Worm (Caenorhabditis elegans) whole organism, mixed stage, embryonic: ENCODE measurements around the gene C18B10.6.

ENCODE experiments used
- M03D4.4 ChIP-seq: sonication (generic microtip); optimal IDR thresholded peaks from 2 replicates; lab custom pipeline; 2017; ENCODE audit warnings: mild to moderate bottlenecking, missing genetic modification characterization, missing compliant biosample characterization
- bed-3 ChIP-seq: fragments of 200-800 bp; sonication (Bioruptor generic); optimal IDR thresholded peaks from 3 replicates; lab custom pipeline; 2018; ENCODE audit warnings: mild to moderate bottlenecking, missing genetic modification characterization, moderate library complexity, missing compliant biosample characterization
- blmp-1 ChIP-seq: fragments of 150-350 bp; optimal IDR thresholded peaks from 2 replicates; lab custom pipeline; 2014; ENCODE audit warnings: missing biosample characterization, missing genetic modification characterization
- ceh-39 ChIP-seq: fragments of 150-350 bp; optimal IDR thresholded peaks from 2 replicates; lab custom pipeline; 2014; ENCODE audit warnings: missing biosample characterization, missing genetic modification characterization
- ceh-43 ChIP-seq: fragments of 200-800 bp; sonication (Bioruptor generic); optimal IDR thresholded peaks from 2 replicates; lab custom pipeline; 2018; ENCODE audit warnings: mild to moderate bottlenecking, missing genetic modification characterization, moderate library complexity, missing compliant biosample characterization
- ces-1 ChIP-seq: fragments of 150-350 bp; optimal IDR thresholded peaks from 2 replicates; lab custom pipeline; 2014; ENCODE audit warnings: missing biosample characterization, missing genetic modification reagents, missing genetic modification characterization
- drap-1 ChIP-seq: fragments of 200-800 bp; sonication (Bioruptor generic); optimal IDR thresholded peaks from 3 replicates; lab custom pipeline; 2018; ENCODE audit warnings: mild to moderate bottlenecking, missing genetic modification characterization, missing compliant biosample characterization
- elt-1 ChIP-seq: sonication (generic microtip); optimal IDR thresholded peaks from 2 replicates; lab custom pipeline; 2017; ENCODE audit warnings: missing genetic modification characterization, mild to moderate bottlenecking, missing compliant biosample characterization, antibody characterized with exemption, moderate library complexity, borderline replicate concordance; ENCODE audit not compliant: insufficient read depth
- elt-3 ChIP-seq: fragments of 150-350 bp; optimal IDR thresholded peaks from 2 replicates; lab custom pipeline; 2014; ENCODE audit warnings: missing biosample characterization, missing genetic modification characterization
- flh-1 ChIP-seq: fragments of 200-800 bp; sonication (Bioruptor generic); optimal IDR thresholded peaks from 2 replicates; lab custom pipeline; 2018; ENCODE audit warnings: mild to moderate bottlenecking, missing genetic modification characterization, moderate library complexity, missing compliant biosample characterization
- hlh-1 ChIP-seq: fragments of 150-350 bp; optimal IDR thresholded peaks from 2 replicates; lab custom pipeline; 2014; ENCODE audit warnings: missing biosample characterization, missing genetic modification reagents, missing genetic modification characterization
- lin-13 ChIP-seq: fragments of 150-350 bp; optimal IDR thresholded peaks from 2 replicates; lab custom pipeline; 2014; ENCODE audit warnings: missing biosample characterization, missing genetic modification characterization
- lin-32 ChIP-seq: fragments of 200-800 bp; sonication (Bioruptor generic); optimal IDR thresholded peaks from 2 replicates; lab custom pipeline; 2018; ENCODE audit warnings: mild to moderate bottlenecking, missing genetic modification characterization, missing compliant biosample characterization
- lsy-2 ChIP-seq: fragments of 150-350 bp; optimal IDR thresholded peaks from 2 replicates; lab custom pipeline; 2014; ENCODE audit warnings: missing biosample characterization, missing genetic modification characterization
- mep-1 ChIP-seq: fragments of 150-350 bp; optimal IDR thresholded peaks from 2 replicates; lab custom pipeline; 2017; ENCODE audit warnings: missing biosample characterization, missing genetic modification reagents, missing genetic modification characterization, inconsistent platforms
- mls-2 ChIP-seq: sonication (generic microtip); optimal IDR thresholded peaks from 2 replicates; lab custom pipeline; 2016; ENCODE audit warnings: mild to moderate bottlenecking, missing genetic modification characterization, moderate library complexity, missing compliant biosample characterization
- nhr-12 ChIP-seq: fragments of 150-350 bp; optimal IDR thresholded peaks from 2 replicates; lab custom pipeline; 2014; ENCODE audit warnings: missing biosample characterization, missing genetic modification characterization
- nhr-2 ChIP-seq: fragments of 150-350 bp; optimal IDR thresholded peaks from 2 replicates; lab custom pipeline; 2014; ENCODE audit warnings: missing biosample characterization, missing genetic modification characterization
- nhr-237 ChIP-seq: fragments of 150-350 bp; optimal IDR thresholded peaks from 2 replicates; lab custom pipeline; 2014; ENCODE audit warnings: missing biosample characterization, missing genetic modification characterization
- nhr-28 ChIP-seq: fragments of 150-350 bp; optimal IDR thresholded peaks from 2 replicates; lab custom pipeline; 2014; ENCODE audit warnings: missing biosample characterization, missing genetic modification characterization
- nhr-76 ChIP-seq: sonication (generic microtip); optimal IDR thresholded peaks from 2 replicates; lab custom pipeline; 2017; ENCODE audit warnings: missing biosample characterization, missing genetic modification characterization
- pha-4 ChIP-seq: fragments of 150-350 bp; optimal IDR thresholded peaks from 2 replicates; lab custom pipeline; 2018; ENCODE audit warnings: missing biosample characterization, missing genetic modification reagents, missing genetic modification characterization
- sem-2 ChIP-seq: fragments of 200-800 bp; sonication (Bioruptor generic); optimal IDR thresholded peaks from 2 replicates; lab custom pipeline; 2018; ENCODE audit warnings: mild to moderate bottlenecking, missing genetic modification characterization, missing compliant biosample characterization
- snpc-4 ChIP-seq: fragments of 150-350 bp; optimal IDR thresholded peaks from 2 replicates; lab custom pipeline; 2014; ENCODE audit warnings: missing biosample characterization, missing genetic modification characterization
- sptf-1 ChIP-seq: sonication (generic microtip); optimal IDR thresholded peaks from 2 replicates; lab custom pipeline; 2017; ENCODE audit warnings: mild to moderate bottlenecking, missing genetic modification characterization, moderate library complexity, missing compliant biosample characterization
- tbx-8 ChIP-seq: fragments of 200-800 bp; sonication (Bioruptor generic); optimal IDR thresholded peaks from 2 replicates; lab custom pipeline; 2018; ENCODE audit warnings: mild to moderate bottlenecking, missing genetic modification characterization, moderate library complexity, missing compliant biosample characterization
- unc-120 ChIP-seq: sonication (generic microtip); optimal IDR thresholded peaks from 2 replicates; lab custom pipeline; 2017; ENCODE audit warnings: missing genetic modification characterization, missing compliant biosample characterization; ENCODE audit not compliant: poor library complexity, severe bottlenecking
- unc-39 ChIP-seq: fragments of 150-350 bp; optimal IDR thresholded peaks from 2 replicates; lab custom pipeline; 2014; ENCODE audit warnings: missing biosample characterization, missing genetic modification characterization
- unc-62 ChIP-seq: fragments of 150-350 bp; optimal IDR thresholded peaks from 2 replicates; lab custom pipeline; 2014; ENCODE audit warnings: missing biosample characterization, missing genetic modification reagents, missing genetic modification characterization
- zip-8 ChIP-seq: fragments of 150-350 bp; optimal IDR thresholded peaks from 2 replicates; lab custom pipeline; 2014; ENCODE audit warnings: missing biosample characterization, missing genetic modification characterization
- ztf-11 ChIP-seq: fragments of 150-350 bp; optimal IDR thresholded peaks from 2 replicates; lab custom pipeline; 2014; ENCODE audit warnings: missing biosample characterization, missing genetic modification characterization

The C18B10.6 gene

DNA sequence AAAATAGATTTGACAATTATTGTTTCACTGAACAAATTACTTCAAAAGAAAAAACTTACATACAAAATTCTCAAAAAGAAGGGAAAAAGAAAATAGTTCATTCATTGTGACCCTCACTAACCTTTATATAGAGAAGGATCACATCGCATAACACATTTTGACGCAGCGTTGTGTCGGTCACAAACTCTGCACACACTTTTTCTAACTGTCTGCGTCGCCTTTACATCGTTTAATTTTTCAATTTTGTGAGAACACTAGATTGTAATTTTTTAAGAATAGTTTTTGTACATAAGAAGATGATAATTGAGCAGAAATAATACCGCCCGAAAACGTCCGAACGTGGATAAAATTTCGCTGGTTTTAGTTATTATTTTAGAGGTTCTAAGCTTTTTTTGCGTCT, at the start of gene C18B10.6:
C18B10.6 (minus strand) TSS at position 101 of the 400 bp plus-strand sequence.
- TF ChIP-seq mep-1: no peak
- TF ChIP-seq nhr-237 (tag; lab: Kevin White, UChicago): no peak
- no peak for TF ChIP-seq flh-1 (GFP tag; lab: Kevin White, UChicago)
- TF ChIP-seq unc-62 (GFP tag; lab: Kevin White, UChicago): no peak
- TF ChIP-seq elt-1 (tag; lab: Kevin White, UChicago): no peak
- TF ChIP-seq tbx-8 (GFP tag; lab: Kevin White, UChicago): no peak
- no peak for TF ChIP-seq sptf-1 (tag; lab: Kevin White, UChicago)
- TF ChIP-seq lin-32 (GFP tag; lab: Kevin White, UChicago): no peak
- no peak for TF ChIP-seq mls-2 (tag; lab: Kevin White, UChicago)
- TF ChIP-seq drap-1 (GFP tag; lab: Kevin White, UChicago): no peak
- TF ChIP-seq ztf-11 (tag; lab: Kevin White, UChicago): no peak
- no peak for TF ChIP-seq snpc-4
- TF ChIP-seq ceh-39: no peak

DNA sequence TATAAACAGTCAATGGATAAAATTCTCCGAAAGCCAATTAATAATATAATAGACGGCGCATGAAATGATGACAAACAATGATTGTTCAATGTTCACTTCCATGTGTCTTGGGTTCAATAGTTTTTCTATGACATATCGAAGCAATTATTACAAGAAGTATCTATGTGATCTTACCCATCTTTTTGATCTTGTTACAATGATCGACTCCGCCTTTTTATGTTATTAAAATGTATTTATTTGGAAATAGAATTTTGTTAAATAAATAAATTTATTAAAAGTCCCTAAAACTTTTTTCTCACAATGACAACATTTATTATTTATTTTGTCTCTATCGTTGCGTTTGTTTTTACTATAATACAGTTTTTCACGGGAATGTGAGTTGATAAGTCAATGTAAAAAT, 49.0 kb upstream of the C18B10.6 start, which contains the start of gene swt-2:
swt-2 (plus strand) TSS at position 301 of the 400 bp plus-strand sequence.
- no peak for TF ChIP-seq sem-2 (GFP tag; lab: Kevin White, UChicago)
- no peak for TF ChIP-seq ceh-39
- TF ChIP-seq nhr-12 (tag; lab: Kevin White, UChicago): no peak
- no peak for TF ChIP-seq hlh-1 (tag; lab: Kevin White, UChicago)
- no peak for TF ChIP-seq tbx-8 (GFP tag; lab: Kevin White, UChicago)
- TF ChIP-seq ces-1: no peak
- no peak for TF ChIP-seq nhr-76
- TF ChIP-seq blmp-1 (tag; lab: Kevin White, UChicago): no peak
- no peak for TF ChIP-seq drap-1 (GFP tag; lab: Kevin White, UChicago)
- no peak for TF ChIP-seq unc-120 (tag; lab: Kevin White, UChicago)
- TF ChIP-seq mls-2 (tag; lab: Kevin White, UChicago): no peak
- TF ChIP-seq nhr-2 (tag; lab: Kevin White, UChicago): no peak

DNA sequence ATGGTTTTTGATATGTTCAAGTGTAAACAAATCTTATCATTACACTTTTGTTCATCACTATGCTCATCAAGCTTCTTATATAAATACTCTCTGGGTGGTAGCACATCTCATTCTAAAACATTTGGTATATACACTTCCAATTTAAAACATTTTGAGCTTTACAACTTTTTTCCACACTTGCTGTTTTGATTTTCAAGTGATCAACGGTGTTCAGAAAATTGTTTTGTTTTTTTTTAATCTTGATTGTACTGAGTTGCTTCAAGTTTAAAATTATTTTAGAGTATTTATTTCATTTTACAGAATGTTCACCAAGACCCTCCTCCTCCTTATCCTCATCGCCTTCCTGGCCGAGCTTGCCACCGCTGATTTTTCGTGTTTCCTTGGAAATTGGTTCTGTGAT, 48.0 kb upstream of the C18B10.6 start, which contains the start of gene C54F6.5:
C54F6.5 (plus strand) TSS at position 301 of the 400 bp plus-strand sequence.
- TF ChIP-seq nhr-237 (tag; lab: Kevin White, UChicago) (no peak), ceh-39 (no peak), nhr-28 (tag; lab: Kevin White, UChicago) (no peak), unc-62 (GFP tag; lab: Kevin White, UChicago) (no peak), ztf-11 (tag; lab: Kevin White, UChicago) (no peak), ceh-43 (GFP tag; lab: Kevin White, UChicago) (no peak), flh-1 (GFP tag; lab: Kevin White, UChicago) (no peak), elt-3 (tag; lab: Kevin White, UChicago) (no peak), mls-2 (tag; lab: Kevin White, UChicago) (no peak), pha-4 (tag; lab: Kevin White, UChicago) (no peak)

DNA sequence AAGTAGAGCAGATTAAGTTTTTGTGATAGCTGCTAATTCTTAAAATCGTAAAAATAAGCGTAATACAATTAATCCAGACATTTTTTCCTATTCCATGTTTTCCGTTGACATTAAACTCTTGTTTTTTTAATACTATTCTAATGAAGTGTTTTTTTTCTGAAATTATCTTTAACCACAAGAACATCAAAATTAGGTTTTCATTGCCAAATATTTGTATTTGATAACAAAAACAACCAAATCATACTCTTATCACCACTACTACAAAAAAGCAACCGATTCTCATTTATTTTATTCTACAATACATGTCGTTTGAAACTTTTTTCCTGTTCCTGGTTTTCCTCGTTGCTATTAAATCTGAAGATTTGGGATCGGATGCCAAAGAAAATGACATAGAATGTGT, 46.3 kb upstream of the C18B10.6 start, which contains the start of gene C54F6.17:
C54F6.17 (plus strand) TSS at position 301 of the 400 bp plus-strand sequence.
- TF ChIP-seq unc-62 (GFP tag; lab: Kevin White, UChicago) (no peak), ceh-39 (no peak), elt-1 (tag; lab: Kevin White, UChicago) (no peak)

DNA sequence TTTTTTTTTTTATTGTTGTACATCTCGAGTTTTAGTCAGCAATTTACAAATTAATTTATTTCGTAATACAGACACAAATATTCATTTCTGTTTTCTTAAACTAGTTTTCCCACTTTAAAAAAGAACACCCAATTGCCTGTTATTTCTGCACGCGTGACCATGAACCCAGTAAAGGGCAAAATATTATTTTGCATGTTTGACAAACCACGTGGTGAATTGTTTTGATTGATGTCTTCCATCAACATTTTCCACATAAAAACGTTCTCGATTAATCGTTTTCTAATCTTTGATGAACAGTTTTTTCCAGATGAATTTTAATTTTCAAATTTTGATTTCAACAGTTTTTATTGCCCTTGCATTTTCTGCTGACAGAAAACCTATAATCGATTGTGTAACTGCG, 44.8 kb upstream of the C18B10.6 start, which contains the start of gene C54F6.18:
C54F6.18 (plus strand) TSS at position 301 of the 400 bp plus-strand sequence.
- TF ChIP-seq ces-1 (no peak), nhr-2 (tag; lab: Kevin White, UChicago) (no peak), unc-39 (tag; lab: Kevin White, UChicago) (no peak), mep-1 (no peak), M03D4.4 (tag; lab: Kevin White, UChicago) (no peak), lsy-2 (tag; lab: Kevin White, UChicago) (no peak), unc-120 (tag; lab: Kevin White, UChicago) (no peak), pha-4 (tag; lab: Kevin White, UChicago) (no peak), bed-3 (GFP tag; lab: Kevin White, UChicago) (no peak), lin-32 (GFP tag; lab: Kevin White, UChicago) (no peak), hlh-1 (tag; lab: Kevin White, UChicago) (no peak), zip-8 (no peak), lin-13 (tag; lab: Kevin White, UChicago) (no peak), flh-1 (GFP tag; lab: Kevin White, UChicago) (no peak), nhr-28 (tag; lab: Kevin White, UChicago) (no peak), mls-2 (tag; lab: Kevin White, UChicago) (no peak)
